Worm (Caenorhabditis elegans): ENCODE results near the gene F23D12.4.

ce11 chrX:14465593-14465992, 20.8 kb downstream of the F23D12.4 start, which contains the start of gene M163.22:
- no peak for TF ChIP-seq C16A3.4 (tag; optimal IDR thresholded peaks at IDR 0.05)
- TF ChIP-seq egl-27 (tag; optimal IDR thresholded peaks at IDR 0.05), result no peak
- no peak for TF ChIP-seq ama-1 (optimal IDR thresholded peaks at IDR 0.05)
- TF ChIP-seq fkh-8 (tag; optimal IDR thresholded peaks at IDR 0.05), result no peak
